Fruit fly (Drosophila melanogaster) whole organism, embryonic: Measurements from ENCODE around the gene CG3651.

Source experiments
- Atf3 ChIP-seq: fragments of 200-800 bp; sonication (Bioruptor generic); optimal IDR thresholded peaks from 3 replicates; lab custom pipeline; 2016; ENCODE audit warnings: missing biosample characterization, missing genetic modification characterization
- Bgb ChIP-seq: fragments of 200-800 bp; sonication (Bioruptor generic); IDR thresholded peaks from 2 replicates; pipeline ENCODE4 v1.3.6; 2022; ENCODE audit warnings: missing biosample characterization, missing genetic modification characterization; ENCODE audit not compliant: partially characterized antibody
- CG10431 ChIP-seq: fragments of 200-800 bp; sonication (Bioruptor generic); optimal IDR thresholded peaks from 3 replicates; lab custom pipeline; 2018; ENCODE audit warnings: missing biosample characterization, mild to moderate bottlenecking, missing genetic modification characterization
- CG11504 ChIP-seq: fragments of 200-800 bp; sonication (Bioruptor generic); optimal IDR thresholded peaks from 3 replicates; lab custom pipeline; 2019; ENCODE audit warnings: missing biosample characterization, mild to moderate bottlenecking, missing genetic modification characterization, moderate library complexity
- CG13296 ChIP-seq: fragments of 200-800 bp; sonication (Bioruptor generic); optimal IDR thresholded peaks from 3 replicates; lab custom pipeline; 2018; ENCODE audit warnings: missing biosample characterization, mild to moderate bottlenecking, missing genetic modification characterization
- CG14860 ChIP-seq: fragments of 200-800 bp; sonication (Bioruptor generic); IDR thresholded peaks from 3 replicates; pipeline ENCODE4 v1.3.6; 2022; ENCODE audit warnings: missing biosample characterization, missing genetic modification characterization; ENCODE audit not compliant: partially characterized antibody
- CG16813 ChIP-seq: fragments of 200-800 bp; sonication (Bioruptor generic); IDR thresholded peaks from 3 replicates; pipeline ENCODE4 v1.3.6; 2022; ENCODE audit warnings: missing biosample characterization, missing genetic modification characterization; ENCODE audit not compliant: partially characterized antibody
- CG17328 ChIP-seq: fragments of 200-800 bp; sonication (Bioruptor generic); IDR thresholded peaks from 2 replicates; pipeline ENCODE4 v1.3.6; 2022; ENCODE audit warnings: missing biosample characterization, missing genetic modification characterization
- CG2678 ChIP-seq: fragments of 200-800 bp; sonication (Bioruptor generic); optimal IDR thresholded peaks from 3 replicates; lab custom pipeline; 2019; ENCODE audit warnings: missing biosample characterization, mild to moderate bottlenecking, missing genetic modification characterization, moderate library complexity
- CG3065 ChIP-seq: fragments of 200-800 bp; sonication (Bioruptor generic); optimal IDR thresholded peaks from 2 replicates; lab custom pipeline; 2016; ENCODE audit warnings: missing biosample characterization, missing genetic modification characterization
- CG3163 ChIP-seq: fragments of 200-800 bp; sonication (Bioruptor generic); optimal IDR thresholded peaks from 3 replicates; lab custom pipeline; 2016; ENCODE audit warnings: missing biosample characterization, missing genetic modification characterization
- CG3995 ChIP-seq: fragments of 200-800 bp; sonication (Bioruptor generic); optimal IDR thresholded peaks from 3 replicates; lab custom pipeline; 2016; ENCODE audit warnings: missing biosample characterization, missing genetic modification characterization
- CG4360 ChIP-seq: fragments of 200-800 bp; sonication (Bioruptor generic); IDR thresholded peaks from 2 replicates; pipeline ENCODE4 v1.3.6; 2022; ENCODE audit warnings: missing biosample characterization, missing genetic modification characterization
- CG6791 ChIP-seq: fragments of 200-800 bp; sonication (Bioruptor generic); IDR thresholded peaks from 3 replicates; pipeline ENCODE4 v1.3.6; 2022; ENCODE audit warnings: missing biosample characterization, missing genetic modification characterization; ENCODE audit not compliant: partially characterized antibody
- CG7357 ChIP-seq: fragments of 200-800 bp; sonication (Bioruptor generic); IDR thresholded peaks from 3 replicates; pipeline ENCODE4 v1.3.6; 2022; ENCODE audit warnings: missing biosample characterization, missing genetic modification characterization
- CG7963 ChIP-seq: fragments of 200-800 bp; sonication (Bioruptor generic); IDR thresholded peaks from 3 replicates; pipeline ENCODE4 v1.3.6; 2022; ENCODE audit warnings: missing biosample characterization, missing genetic modification characterization; ENCODE audit not compliant: partially characterized antibody
- CG8388 ChIP-seq: fragments of 200-800 bp; sonication (Bioruptor generic); optimal IDR thresholded peaks from 2 replicates; lab custom pipeline; 2019; ENCODE audit warnings: missing biosample characterization, mild to moderate bottlenecking, missing genetic modification characterization, moderate library complexity
- Dek ChIP-seq: fragments of 200-800 bp; sonication (Bioruptor generic); optimal IDR thresholded peaks from 3 replicates; lab custom pipeline; 2019; ENCODE audit warnings: missing biosample characterization, mild to moderate bottlenecking, missing genetic modification characterization, moderate library complexity
- HLH4C ChIP-seq: fragments of 200-800 bp; sonication (Bioruptor generic); IDR thresholded peaks from 3 replicates; pipeline ENCODE4 v1.3.6; 2022; ENCODE audit warnings: missing biosample characterization, missing genetic modification characterization; ENCODE audit not compliant: partially characterized antibody
- Hand ChIP-seq: fragments of 200-800 bp; sonication (Bioruptor generic); optimal IDR thresholded peaks from 2 replicates; lab custom pipeline; 2017; ENCODE audit warnings: mild to moderate bottlenecking, missing biosample characterization, missing genetic modification reagents, missing genetic modification characterization
- HmgD ChIP-seq: fragments of 200-800 bp; sonication (Bioruptor generic); optimal IDR thresholded peaks from 3 replicates; lab custom pipeline; 2016; ENCODE audit warnings: missing biosample characterization, missing genetic modification characterization
- Hr51 ChIP-seq, 2 experiments: fragments of 200-800 bp; sonication (Bioruptor generic); optimal IDR thresholded peaks; 2 replicates in 1 of 2; 3 replicates in 1 of 2; lab custom pipeline; 2016 to 2018; ENCODE audit warnings: missing biosample characterization in 2 of 2, missing genetic modification characterization in 2 of 2, mild to moderate bottlenecking in 1 of 2, moderate library complexity in 1 of 2
- MESR4 ChIP-seq: fragments of 200-800 bp; sonication (Bioruptor generic); optimal IDR thresholded peaks from 2 replicates; lab custom pipeline; 2018; ENCODE audit warnings: missing biosample characterization, mild to moderate bottlenecking, missing genetic modification characterization, moderate library complexity
- MTF-1 ChIP-seq: fragments of 200-800 bp; sonication (Bioruptor generic); optimal IDR thresholded peaks from 2 replicates; lab custom pipeline; 2018; ENCODE audit warnings: missing biosample characterization, mild to moderate bottlenecking, missing genetic modification characterization, borderline replicate concordance
- Med ChIP-seq: fragments of 200-800 bp; sonication (Bioruptor generic); peaks from one replicate; lab custom pipeline; 2016; ENCODE audit warnings: missing biosample characterization, missing genetic modification characterization, mild to moderate bottlenecking, inconsistent platforms, moderate library complexity
- Meics ChIP-seq: fragments of 200-800 bp; sonication (Bioruptor generic); optimal IDR thresholded peaks from 2 replicates; lab custom pipeline; 2017; ENCODE audit warnings: missing biosample characterization, mild to moderate bottlenecking, missing genetic modification characterization
- Scr ChIP-seq: fragments of 200-800 bp; sonication (Bioruptor generic); IDR thresholded peaks from 2 replicates; pipeline ENCODE4 v1.3.6; 2022; ENCODE audit warnings: missing biosample characterization, missing genetic modification characterization; ENCODE audit not compliant: partially characterized antibody
- Xrp1 ChIP-seq: fragments of 200-800 bp; sonication (Bioruptor generic); IDR thresholded peaks from 2 replicates; pipeline ENCODE4 v1.3.6; 2022; ENCODE audit warnings: missing biosample characterization, missing genetic modification characterization
- ato ChIP-seq: fragments of 200-800 bp; sonication (Bioruptor generic); IDR thresholded peaks from 2 replicates; pipeline ENCODE4 v1.3.6; 2022; ENCODE audit warnings: missing biosample characterization, missing genetic modification characterization; ENCODE audit not compliant: partially characterized antibody
- bbx ChIP-seq: fragments of 200-800 bp; sonication (Bioruptor generic); IDR thresholded peaks from 2 replicates; pipeline ENCODE4 v1.3.6; 2022; ENCODE audit warnings: missing biosample characterization, missing genetic modification characterization; ENCODE audit not compliant: partially characterized antibody
- bigmax ChIP-seq: fragments of 200-800 bp; sonication (Bioruptor generic); optimal IDR thresholded peaks from 2 replicates; lab custom pipeline; 2018; ENCODE audit warnings: missing biosample characterization, mild to moderate bottlenecking, missing genetic modification characterization
- chinmo ChIP-seq: fragments of 200-800 bp; sonication (Bioruptor generic); IDR thresholded peaks from 4 replicates; pipeline ENCODE4 v1.3.6; 2022; ENCODE audit warnings: missing biosample characterization, missing genetic modification characterization; ENCODE audit not compliant: partially characterized antibody
- dmrt99B ChIP-seq: fragments of 200-800 bp; sonication (Bioruptor generic); optimal IDR thresholded peaks from 2 replicates; lab custom pipeline; 2018; ENCODE audit warnings: missing biosample characterization, mild to moderate bottlenecking, missing genetic modification characterization, moderate library complexity
- dysf ChIP-seq: fragments of 200-800 bp; sonication (Bioruptor generic); IDR thresholded peaks from 3 replicates; pipeline ENCODE4 v1.3.6; 2022; ENCODE audit warnings: missing biosample characterization, missing genetic modification characterization
- inv ChIP-seq: fragments of 200-800 bp; sonication (Bioruptor generic); IDR thresholded peaks from 2 replicates; pipeline ENCODE4 v1.3.6; 2022; ENCODE audit warnings: missing biosample characterization, missing genetic modification characterization; ENCODE audit not compliant: partially characterized antibody
- lola ChIP-seq, 3 experiments: fragments of >200 bp in 2 of 3; fragments of 200-800 bp in 1 of 3; sonication (Bioruptor generic) in 1 of 3; optimal IDR thresholded peaks; 2 replicates each; lab custom pipeline; 2017 to 2019; ENCODE audit warnings: missing biosample characterization in 3 of 3, missing genetic modification characterization in 3 of 3, mild to moderate bottlenecking in 1 of 3, moderate library complexity in 1 of 3
- luna ChIP-seq: fragments of 200-800 bp; sonication (Bioruptor generic); optimal IDR thresholded peaks from 2 replicates; lab custom pipeline; 2016; ENCODE audit warnings: missing biosample characterization, missing genetic modification characterization
- mld ChIP-seq: fragments of 200-800 bp; sonication (Bioruptor generic); IDR thresholded peaks from 3 replicates; pipeline ENCODE4 v1.3.6; 2022; ENCODE audit warnings: missing biosample characterization, missing genetic modification characterization; ENCODE audit not compliant: partially characterized antibody
- onecut ChIP-seq: fragments of 200-800 bp; sonication (Bioruptor generic); IDR thresholded peaks from 2 replicates; pipeline ENCODE4 v1.3.6; 2022; ENCODE audit warnings: missing biosample characterization, missing genetic modification characterization
- pan ChIP-seq, 4 experiments: fragments of >200 bp in 3 of 4; fragments of 200-800 bp in 1 of 4; sonication (Bioruptor generic) in 1 of 4; optimal IDR thresholded peaks in 3 of 4; IDR thresholded peaks in 1 of 4; 2 replicates each; pipeline versions ENCODE4 v1.3.6 to Lab custom; 2017 to 2022; ENCODE audit warnings: missing biosample characterization in 2 of 4, missing genetic modification characterization in 2 of 4, mixed read lengths in 1 of 4
- stwl ChIP-seq: fragments of 200-800 bp; sonication (Bioruptor generic); optimal IDR thresholded peaks from 3 replicates; lab custom pipeline; 2018; ENCODE audit warnings: missing biosample characterization, mild to moderate bottlenecking, missing genetic modification characterization, moderate library complexity
- tna ChIP-seq: fragments of 200-800 bp; sonication (Bioruptor generic); IDR thresholded peaks from 2 replicates; pipeline ENCODE4 v1.3.6; 2022; ENCODE audit warnings: missing biosample characterization, missing genetic modification characterization; ENCODE audit not compliant: partially characterized antibody
- vnd ChIP-seq: fragments of 200-800 bp; sonication (Bioruptor generic); IDR thresholded peaks from 3 replicates; pipeline ENCODE4 v1.3.6; 2022; ENCODE audit warnings: missing biosample characterization, missing genetic modification characterization; ENCODE audit not compliant: partially characterized antibody

Gene CG3651

DNA sequence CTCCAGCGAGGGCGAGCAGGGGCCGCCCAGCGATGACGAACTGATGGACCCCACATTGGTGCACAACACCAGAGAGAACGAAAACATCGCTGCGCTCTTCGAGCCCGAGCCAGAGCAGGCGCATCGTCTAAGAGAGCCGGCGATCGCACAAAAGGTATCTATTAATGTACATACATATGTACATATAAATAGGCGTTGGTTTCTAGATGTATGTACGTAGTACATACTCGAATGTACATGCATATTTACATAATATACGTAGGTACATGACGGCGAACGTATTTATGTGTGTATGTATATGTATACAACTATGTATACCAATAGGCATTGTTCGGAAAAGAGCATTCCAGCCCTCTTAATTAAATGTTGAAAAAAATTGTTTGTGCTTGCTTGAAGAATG is 23.0 kb downstream of the CG3651 start (continued):
- TF ChIP-seq pan (optimal IDR thresholded peaks at IDR 0.05; lab: Kevin White, UChicago) (no peak), pan (GFP tag; optimal IDR thresholded peaks at IDR 0.05 in 1 of 2, IDR thresholded peaks at IDR 0.05 in 1 of 2) (peak in 1 of 2 experiments; percentile 28), onecut (GFP tag; lab: Robert Waterston, UW) (peak; percentile 43; the same call in 1 of the 2 replicates), CG11504 (tag; lab: Kevin White, UChicago) (peak; percentile 29), CG17328 (GFP tag; lab: Robert Waterston, UW) (no peak), bigmax (GFP tag; lab: Kevin White, UChicago) (peak; percentile 15), MTF-1 (GFP tag; lab: Kevin White, UChicago) (peak; percentile 82)

DNA sequence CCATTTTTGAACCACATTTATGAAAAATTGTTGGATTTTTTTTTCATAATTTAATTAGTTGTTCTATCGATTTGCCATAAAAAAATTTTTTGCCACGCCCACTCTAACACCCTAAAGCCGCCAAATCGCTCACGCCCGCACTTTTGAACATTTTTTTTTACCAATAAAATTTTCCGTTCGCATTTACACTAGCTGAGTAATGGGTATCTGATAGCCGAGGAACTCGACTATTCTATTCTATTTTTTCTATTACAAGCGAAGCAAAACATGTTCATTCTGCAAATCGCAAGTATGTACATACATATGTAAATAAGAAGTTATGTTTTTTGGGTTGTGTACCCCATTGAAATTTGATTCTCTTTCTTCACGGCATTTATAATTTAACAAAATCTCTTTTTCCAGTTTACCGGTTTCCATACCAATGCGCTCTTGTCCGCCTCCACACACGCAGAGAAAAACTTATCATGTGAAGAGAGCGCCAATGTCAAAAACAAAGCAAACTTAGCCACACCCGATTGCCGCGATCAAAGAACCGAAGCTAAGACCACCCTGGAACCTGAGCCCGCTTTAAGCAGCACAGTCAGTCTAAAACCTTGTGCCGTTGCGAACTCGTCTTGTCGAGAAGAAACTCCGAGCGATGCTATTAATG is 24.3 kb downstream of the CG3651 start:
- TF ChIP-seq tna (GFP tag; lab: Robert Waterston, UW) (peak; percentile 88), CG2678 (tag; lab: Kevin White, UChicago) (peak; percentile 22), HLH4C (peak; percentile 88), dmrt99B (tag; lab: Kevin White, UChicago) (no peak), Xrp1 (GFP tag; lab: Robert Waterston, UW) (0 out of 2 replicates have a peak, but pooled peaks have one; percentile 20), lola (GFP tag; optimal IDR thresholded peaks at IDR 0.05; lab: Kevin White, UChicago) (no peak), Hand (no peak), luna (GFP tag; lab: Kevin White, UChicago) (no peak), Atf3 (GFP tag; lab: Kevin White, UChicago) (no peak), CG13296 (peak; percentile 34), inv (GFP tag; lab: Robert Waterston, UW) (peak; percentile 26; the same call in 1 of the 2 replicates), chinmo (GFP tag; lab: Robert Waterston, UW) (0 out of 4 replicates have a peak, but pooled peaks have one; percentile 52), CG4360 (GFP tag; lab: Robert Waterston, UW) (no peak), ato (GFP tag; lab: Robert Waterston, UW) (peak; percentile 59), HmgD (GFP tag; lab: Kevin White, UChicago) (no peak), CG6791 (GFP tag; lab: Robert Waterston, UW) (0 out of 3 replicates have a peak, but pooled peaks have one; percentile 47), CG7357 (GFP tag; lab: Robert Waterston, UW) (no peak), Med (peak; percentile 45), CG3995 (GFP tag; lab: Kevin White, UChicago) (no peak), CG10431 (no peak), CG3163 (peak; percentile 80), vnd (GFP tag; lab: Robert Waterston, UW) (peak; percentile 71), CG16813 (GFP tag; lab: Robert Waterston, UW) (0 out of 3 replicates have a peak, but pooled peaks have one; percentile 29), Dek (no peak), bbx (GFP tag; lab: Robert Waterston, UW) (peak; percentile 38; the same call in 1 of the 2 replicates), stwl (tag; lab: Kevin White, UChicago) (no peak), mld (GFP tag; lab: Robert Waterston, UW) (peak; percentile 55; the same call in 1 of the 3 replicates), CG8388 (GFP tag; lab: Kevin White, UChicago) (peak; percentile 57), CG7963 (GFP tag; lab: Robert Waterston, UW) (peak; percentile 44; the same call in 1 of the 3 replicates), dysf (GFP tag; lab: Robert Waterston, UW) (0 out of 3 replicates have a peak, but pooled peaks have one; percentile 18), Hr51 (GFP tag; optimal IDR thresholded peaks at IDR 0.05; lab: Kevin White, UChicago) (no peak), CG3065 (no peak), CG14860 (GFP tag; lab: Robert Waterston, UW) (peak; percentile 73), Bgb (GFP tag; lab: Robert Waterston, UW) (0 out of 2 replicates have a peak, but pooled peaks have one; percentile 13), Scr (GFP tag; lab: Robert Waterston, UW) (peak; percentile 48), MESR4 (GFP tag; lab: Kevin White, UChicago) (no peak), Meics (GFP tag; lab: Kevin White, UChicago) (no peak)
